Worm (Caenorhabditis elegans) whole organism, young adult: ENCODE results near the gene flp-16.

ENCODE experiments used
- ceh-58 ChIP-seq: fragments of 200-800 bp; sonication (Bioruptor generic); IDR thresholded peaks from 2 replicates; pipeline ENCODE4 v1.3.6; 2022; ENCODE audit warnings: missing genetic modification characterization, missing compliant biosample characterization
- lin-54 ChIP-seq: fragments of 200-800 bp; sonication (Bioruptor generic); optimal IDR thresholded peaks from 2 replicates; lab custom pipeline; 2018; ENCODE audit warnings: mild to moderate bottlenecking, missing genetic modification characterization, missing compliant biosample characterization

flp-16 gene

ce11 chrII:13285729-13286128 lies 50.6 kb downstream of the flp-16 start, which contains the start of gene ztf-22 (continued):
- TF ChIP-seq ceh-58 (no peak), lin-54 (GFP tag; lab: Kevin White, UChicago) (no peak)
